Worm (Caenorhabditis elegans) whole organism, young adult: ENCODE results near the gene F20C5.6.

ENCODE experiments used
- B0336.3 ChIP-seq: fragments of 200-800 bp; sonication (Bioruptor generic); IDR thresholded peaks from 2 replicates; pipeline ENCODE4 v1.3.6; 2022; ENCODE audit warnings: missing genetic modification characterization, missing compliant biosample characterization
- C06A6.2 ChIP-seq: fragments of 200-800 bp; sonication (Bioruptor generic); conservative IDR thresholded peaks from 2 replicates; pipeline ENCODE4 v1.3.6; 2022; ENCODE audit warnings: missing genetic modification characterization, missing compliant biosample characterization
- C17E4.6 ChIP-seq: fragments of 200-800 bp; sonication (Bioruptor generic); IDR thresholded peaks from 2 replicates; pipeline ENCODE4 v1.3.6; 2022; ENCODE audit warnings: missing genetic modification reagents, missing genetic modification characterization, missing compliant biosample characterization
- D2030.7 ChIP-seq: fragments of 200-800 bp; sonication (Bioruptor generic); IDR thresholded peaks from 2 replicates; pipeline ENCODE4 v1.3.6; 2022; ENCODE audit warnings: missing genetic modification reagents, missing genetic modification characterization, missing compliant biosample characterization
- F22D6.2 ChIP-seq: sonication (generic microtip); optimal IDR thresholded peaks from 2 replicates; lab custom pipeline; 2016; ENCODE audit warnings: mild to moderate bottlenecking, missing genetic modification characterization, missing compliant biosample characterization
- F52B5.7 ChIP-seq: sonication (generic microtip); optimal IDR thresholded peaks from 2 replicates; lab custom pipeline; 2016; ENCODE audit warnings: mild to moderate bottlenecking, missing genetic modification characterization, missing compliant biosample characterization
- F57C9.4 ChIP-seq: sonication (generic microtip); optimal IDR thresholded peaks from 2 replicates; lab custom pipeline; 2017; ENCODE audit warnings: mild to moderate bottlenecking, missing genetic modification characterization, missing compliant biosample characterization
- ZK185.1 ChIP-seq: sonication (generic microtip); optimal IDR thresholded peaks from 2 replicates; lab custom pipeline; 2016; ENCODE audit warnings: mild to moderate bottlenecking, missing genetic modification characterization, missing compliant biosample characterization; ENCODE audit not compliant: poor library complexity, severe bottlenecking
- aptf-2 ChIP-seq: fragments of 200-800 bp; sonication (Bioruptor generic); conservative IDR thresholded peaks from 2 replicates; pipeline ENCODE4 v1.3.6; 2022; ENCODE audit warnings: missing genetic modification reagents, missing genetic modification characterization, missing compliant biosample characterization
- atf-7 ChIP-seq: sonication (generic microtip); optimal IDR thresholded peaks from 2 replicates; lab custom pipeline; 2017; ENCODE audit warnings: mild to moderate bottlenecking, missing genetic modification characterization, missing compliant biosample characterization
- attf-3 ChIP-seq: fragments of 200-800 bp; sonication (Bioruptor generic); conservative IDR thresholded peaks from 2 replicates; pipeline ENCODE4 v1.3.6; 2022; ENCODE audit warnings: missing genetic modification reagents, missing genetic modification characterization, missing compliant biosample characterization
- bed-2 ChIP-seq: fragments of 200-800 bp; sonication (Bioruptor generic); IDR thresholded peaks from 2 replicates; pipeline ENCODE4 v1.3.6; 2022; ENCODE audit warnings: missing genetic modification reagents, missing genetic modification characterization, missing compliant biosample characterization
- ceh-100 ChIP-seq: fragments of 200-800 bp; sonication (Bioruptor generic); IDR thresholded peaks from 2 replicates; pipeline ENCODE4 v1.3.6; 2022; ENCODE audit warnings: missing genetic modification reagents, missing genetic modification characterization, missing compliant biosample characterization
- ceh-58 ChIP-seq: fragments of 200-800 bp; sonication (Bioruptor generic); IDR thresholded peaks from 2 replicates; pipeline ENCODE4 v1.3.6; 2022; ENCODE audit warnings: missing genetic modification characterization, missing compliant biosample characterization
- ceh-91 ChIP-seq: fragments of 200-800 bp; sonication (Bioruptor generic); IDR thresholded peaks from 2 replicates; pipeline ENCODE4 v1.3.6; 2022; ENCODE audit warnings: missing genetic modification reagents, missing genetic modification characterization, missing compliant biosample characterization
- dpff-1 ChIP-seq: sonication (generic microtip); optimal IDR thresholded peaks from 2 replicates; lab custom pipeline; 2017; ENCODE audit warnings: mild to moderate bottlenecking, missing genetic modification characterization, missing compliant biosample characterization
- dpl-1 ChIP-seq: fragments of 150-350 bp; optimal IDR thresholded peaks from 2 replicates; lab custom pipeline; 2014; ENCODE audit warnings: missing biosample characterization, missing genetic modification reagents, missing genetic modification characterization
- efl-1 ChIP-seq: fragments of 150-350 bp; optimal IDR thresholded peaks from 2 replicates; lab custom pipeline; 2014; ENCODE audit warnings: missing biosample characterization, missing genetic modification reagents, missing genetic modification characterization
- gei-17 ChIP-seq: fragments of 200-800 bp; sonication (Bioruptor generic); optimal IDR thresholded peaks from 2 replicates; lab custom pipeline; 2018; ENCODE audit warnings: mild to moderate bottlenecking, missing genetic modification characterization, missing compliant biosample characterization
- him-1 ChIP-seq: sonication (generic microtip); optimal IDR thresholded peaks from 2 replicates; lab custom pipeline; 2016; ENCODE audit warnings: missing genotype, missing genetic modification reagents, missing genetic modification characterization, missing compliant biosample characterization
- hlh-12 ChIP-seq: sonication (generic microtip); optimal IDR thresholded peaks from 2 replicates; lab custom pipeline; 2016; ENCODE audit warnings: missing genetic modification characterization, missing compliant biosample characterization
- hmg-1.2 ChIP-seq: fragments of 200-800 bp; sonication (Bioruptor generic); IDR thresholded peaks from 2 replicates; pipeline ENCODE4 v1.3.6; 2022; ENCODE audit warnings: missing genetic modification reagents, missing genetic modification characterization, missing compliant biosample characterization
- lag-1 ChIP-seq: fragments of 200-800 bp; sonication (Bioruptor generic); IDR thresholded peaks from 2 replicates; pipeline ENCODE4 v1.3.6; 2022; ENCODE audit warnings: missing genetic modification reagents, missing genetic modification characterization, missing compliant biosample characterization
- lin-26 ChIP-seq: fragments of 200-800 bp; sonication (Bioruptor generic); IDR thresholded peaks from 2 replicates; pipeline ENCODE4 v1.3.6; 2022; ENCODE audit warnings: missing genetic modification reagents, missing genetic modification characterization, missing compliant biosample characterization
- lin-35 ChIP-seq, 3 experiments: fragments of 150-350 bp in 2 of 3; sonication (generic microtip) in 1 of 3; optimal IDR thresholded peaks; 2 replicates each; lab custom pipeline; 2014 to 2018; ENCODE audit warnings: missing biosample characterization in 3 of 3, missing genetic modification characterization in 3 of 3, missing genetic modification reagents in 3 of 3
- lin-40 ChIP-seq: sonication (generic microtip); optimal IDR thresholded peaks from 2 replicates; lab custom pipeline; 2016; ENCODE audit warnings: missing genetic modification characterization, mild to moderate bottlenecking, missing compliant biosample characterization, missing genotype, missing genetic modification reagents
- lin-54 ChIP-seq: fragments of 200-800 bp; sonication (Bioruptor generic); optimal IDR thresholded peaks from 2 replicates; lab custom pipeline; 2018; ENCODE audit warnings: mild to moderate bottlenecking, missing genetic modification characterization, missing compliant biosample characterization
- lir-1 ChIP-seq: fragments of 200-800 bp; sonication (Bioruptor generic); conservative IDR thresholded peaks from 2 replicates; pipeline ENCODE4 v1.3.6; 2022; ENCODE audit warnings: missing genetic modification reagents, missing genetic modification characterization, missing compliant biosample characterization
- madf-10 ChIP-seq: sonication (generic microtip); optimal IDR thresholded peaks from 2 replicates; lab custom pipeline; 2016; ENCODE audit warnings: mild to moderate bottlenecking, missing genetic modification characterization, missing compliant biosample characterization
- nhr-179 ChIP-seq: sonication (generic microtip); optimal IDR thresholded peaks from 2 replicates; lab custom pipeline; 2016; ENCODE audit warnings: mild to moderate bottlenecking, missing genetic modification characterization, missing compliant biosample characterization
- nhr-80 ChIP-seq: sonication (generic microtip); optimal IDR thresholded peaks from 2 replicates; lab custom pipeline; 2016; ENCODE audit warnings: missing genetic modification characterization, missing compliant biosample characterization
- pbrm-1 ChIP-seq: fragments of 200-800 bp; sonication (Bioruptor generic); IDR thresholded peaks from 2 replicates; pipeline ENCODE4 v1.3.6; 2022; ENCODE audit warnings: missing genetic modification reagents, missing genetic modification characterization, missing compliant biosample characterization
- rcor-1 ChIP-seq: fragments of 200-800 bp; sonication (Bioruptor generic); IDR thresholded peaks from 2 replicates; pipeline ENCODE4 v1.3.6; 2022; ENCODE audit warnings: missing genetic modification reagents, missing genetic modification characterization, missing compliant biosample characterization
- sea-2 ChIP-seq: fragments of 200-800 bp; sonication (Bioruptor generic); IDR thresholded peaks from 2 replicates; pipeline ENCODE4 v1.3.6; 2022; ENCODE audit warnings: missing genetic modification characterization, missing compliant biosample characterization
- snpc-3.4 ChIP-seq: sonication (generic microtip); optimal IDR thresholded peaks from 2 replicates; lab custom pipeline; 2017; ENCODE audit warnings: missing genetic modification characterization, mild to moderate bottlenecking, missing compliant biosample characterization, antibody characterized with exemption, moderate library complexity, missing genotype, missing genetic modification reagents
- snpc-4 ChIP-seq, 5 experiments: fragments of 150-350 bp in 1 of 5; sonication (generic microtip) in 4 of 5; optimal IDR thresholded peaks; 2 replicates each; lab custom pipeline; 2014 to 2018; ENCODE audit warnings: missing genetic modification characterization in 5 of 5, missing biosample characterization in 3 of 5, antibody characterized with exemption in 2 of 5, mild to moderate bottlenecking in 2 of 5, missing compliant biosample characterization in 2 of 5, missing genotype in 2 of 5, moderate library complexity in 2 of 5, missing genetic modification reagents in 1 of 5
- ztf-25 ChIP-seq: fragments of 200-800 bp; sonication (Bioruptor generic); IDR thresholded peaks from 2 replicates; pipeline ENCODE4 v1.3.6; 2022; ENCODE audit warnings: missing genetic modification reagents, missing genetic modification characterization, missing compliant biosample characterization

The F20C5.6 gene

DNA sequence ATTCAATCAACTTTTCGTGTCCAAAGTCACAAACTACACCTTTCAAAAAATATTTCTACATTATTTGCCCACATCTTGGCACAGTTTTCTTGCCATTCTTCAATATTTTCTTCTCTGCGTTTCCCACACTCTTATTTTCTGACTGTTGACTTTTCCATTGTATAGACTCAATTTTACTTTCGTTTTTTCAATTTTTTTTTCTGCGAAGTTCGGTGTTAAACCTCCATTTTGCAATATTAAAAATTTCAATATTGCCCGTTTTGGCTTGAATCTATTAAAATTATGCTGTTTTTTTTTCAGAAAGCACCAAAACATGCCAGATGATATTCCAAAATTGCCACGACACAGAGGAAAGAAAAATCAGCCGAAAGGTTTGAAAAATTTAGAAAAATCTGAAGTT, 8.4 kb downstream of the F20C5.6 start, which contains the start of gene cdc-50.B:
TSS of gene cdc-50.B (plus strand) at position 301 of the 400 bp plus-strand sequence.
- no peak for TF ChIP-seq rcor-1
- no peak for TF ChIP-seq lag-1 (GFP tag; lab: Robert Waterston, UW)
- no peak for TF ChIP-seq ceh-100 (GFP tag; lab: Robert Waterston, UW)
- no peak for TF ChIP-seq ZK185.1 (tag; lab: Kevin White, UChicago)
- TF ChIP-seq hlh-12 (tag; lab: Kevin White, UChicago) = no peak
- TF ChIP-seq pbrm-1 (GFP tag; lab: Robert Waterston, UW) = no peak
- TF ChIP-seq atf-7 (tag; lab: Kevin White, UChicago) = no peak
- TF ChIP-seq lin-54 (GFP tag; lab: Kevin White, UChicago) = no peak
- no peak for TF ChIP-seq D2030.7 (GFP tag; lab: Robert Waterston, UW)
- no peak for TF ChIP-seq F52B5.7

DNA sequence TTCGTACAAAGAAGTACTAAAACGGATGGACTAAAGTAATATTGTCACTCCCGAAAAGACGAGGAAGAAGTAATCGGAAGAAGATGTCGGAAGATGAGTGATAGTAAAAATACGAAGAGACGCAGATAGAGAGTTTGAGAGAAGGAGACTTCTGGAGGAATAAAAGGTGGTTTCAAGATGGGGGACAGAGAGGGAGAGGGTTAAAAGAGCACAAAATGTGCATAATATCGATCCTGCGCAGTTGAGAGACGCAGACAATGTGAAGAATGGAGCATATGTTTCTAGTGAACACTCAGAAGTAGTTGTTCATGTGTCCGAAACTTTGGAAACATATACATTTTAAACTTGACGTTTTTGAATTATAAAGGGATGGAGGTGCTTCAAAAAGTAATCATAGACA, 10.5 kb downstream of the F20C5.6 start:
- no peak for TF ChIP-seq bed-2 (GFP tag; lab: Robert Waterston, UW)
- TF ChIP-seq hmg-1.2 (GFP tag; lab: Robert Waterston, UW) = peak; percentile 60; the same call in 1 of the 2 replicates
- no peak for TF ChIP-seq ceh-58 (GFP tag; lab: Robert Waterston, UW)
- TF ChIP-seq madf-10 (tag; lab: Kevin White, UChicago) = peak; percentile 88
- TF ChIP-seq lin-54 (GFP tag; lab: Kevin White, UChicago) = no peak
- TF ChIP-seq C06A6.2 (GFP tag; lab: Robert Waterston, UW) = no peak

DNA sequence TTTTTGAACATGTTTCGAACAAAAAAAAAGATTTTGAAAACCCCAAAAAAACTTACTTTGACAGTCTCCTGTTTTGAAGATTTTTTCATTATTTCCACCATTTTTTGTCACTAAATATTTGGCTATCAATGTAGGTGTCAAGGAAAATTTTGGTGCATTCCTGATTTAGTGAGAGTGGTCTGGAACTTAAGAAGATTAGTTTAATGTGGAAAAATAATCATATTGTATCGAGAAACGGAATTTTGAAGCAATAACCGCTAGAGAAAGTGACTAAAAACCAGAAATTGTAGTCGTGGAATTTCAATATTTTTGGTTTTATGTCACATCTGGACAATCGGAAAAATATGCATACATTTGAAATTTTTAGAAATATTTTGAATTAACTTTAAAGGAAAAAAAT, 11.1 kb downstream of the F20C5.6 start, which contains the start of the genes F20C5.11 and klp-11:
TSS of gene F20C5.11 (minus strand) at position 101 of the 400 bp plus-strand sequence.
TSS of gene klp-11 (minus strand) at position 171 of the 400 bp plus-strand sequence.
- TF ChIP-seq F22D6.2 (tag; lab: Kevin White, UChicago) (no peak), aptf-2 (GFP tag; lab: Robert Waterston, UW) (no peak), gei-17 (GFP tag; lab: Kevin White, UChicago) (no peak), F57C9.4 (tag; lab: Kevin White, UChicago) (no peak), nhr-179 (tag; lab: Kevin White, UChicago) (no peak), sea-2 (GFP tag; lab: Robert Waterston, UW) (no peak), efl-1 (no peak), B0336.3 (GFP tag; lab: Robert Waterston, UW) (no peak), snpc-4 (GFP tag; optimal IDR thresholded peaks at IDR 0.05; lab: Kevin White, UChicago) (no peak), snpc-4 (tag; optimal IDR thresholded peaks at IDR 0.05; lab: Kevin White, UChicago) (no peak), lir-1 (GFP tag; lab: Robert Waterston, UW) (no peak), C17E4.6 (no peak), lin-26 (GFP tag; lab: Robert Waterston, UW) (no peak), F52B5.7 (no peak), him-1 (tag; lab: Kevin White, UChicago) (no peak), attf-3 (GFP tag; lab: Robert Waterston, UW) (no peak), ztf-25 (no peak)

DNA sequence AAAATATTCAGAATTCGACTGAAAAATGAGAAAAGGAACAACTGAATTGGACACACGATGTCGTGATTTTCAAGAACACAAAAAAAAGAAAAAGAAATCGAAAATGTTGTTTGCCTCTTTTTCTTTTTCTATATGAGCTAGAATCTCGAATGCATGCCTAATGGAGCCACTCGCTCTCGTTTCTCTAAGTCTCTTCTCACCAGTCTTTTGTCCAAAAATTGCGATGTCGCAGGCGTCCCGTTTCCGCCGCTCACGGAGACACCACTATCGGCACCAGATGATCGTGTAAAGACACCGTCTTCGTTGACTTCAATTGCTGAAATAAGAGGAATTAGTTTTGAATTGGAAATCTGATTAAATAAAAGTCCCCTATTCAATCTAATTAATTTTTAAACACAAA, 14.4 kb downstream of the F20C5.6 start:
- peak; percentile 47; the same call in 1 of the 2 replicates for TF ChIP-seq hmg-1.2 (GFP tag; lab: Robert Waterston, UW)
- peak; percentile 99 for TF ChIP-seq madf-10 (tag; lab: Kevin White, UChicago)
- no peak for TF ChIP-seq dpl-1
- no peak for TF ChIP-seq snpc-3.4
- TF ChIP-seq, all 124 proteins: peak for 2

DNA sequence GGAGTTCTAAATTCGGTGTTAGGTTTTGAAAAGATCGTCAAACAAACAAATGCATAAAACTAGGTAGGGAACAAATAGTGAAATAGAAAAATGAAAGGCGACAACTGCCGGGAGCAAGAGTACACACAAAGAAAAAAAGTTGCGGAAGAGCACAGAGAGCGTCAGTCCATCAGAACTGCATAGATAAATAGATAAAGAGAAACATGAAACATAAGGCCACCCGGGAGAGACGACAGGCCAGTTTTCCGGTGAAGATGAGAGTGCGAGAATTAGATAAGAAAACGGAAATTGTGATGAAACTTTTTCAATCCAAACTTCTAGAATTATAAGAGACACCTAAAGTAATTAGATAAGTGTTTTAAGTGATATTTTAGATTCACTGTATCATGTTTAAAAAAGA, 15.3 kb downstream of the F20C5.6 start:
- no peak for TF ChIP-seq ceh-91
- TF ChIP-seq him-1 (tag; lab: Kevin White, UChicago) = no peak
- TF ChIP-seq ceh-58 (GFP tag; lab: Robert Waterston, UW) = no peak
- no peak for TF ChIP-seq dpff-1 (tag; lab: Kevin White, UChicago)
- TF ChIP-seq snpc-3.4 = no peak
- TF ChIP-seq madf-10 (tag; lab: Kevin White, UChicago) = peak; percentile 83
- peak; percentile 74 for TF ChIP-seq nhr-80 (tag; lab: Kevin White, UChicago)
- TF ChIP-seq lin-35 (GFP tag; optimal IDR thresholded peaks at IDR 0.05; lab: Kevin White, UChicago) = no peak
- TF ChIP-seq lin-40 (tag; lab: Kevin White, UChicago) = no peak
- no peak for TF ChIP-seq rcor-1
- TF ChIP-seq F57C9.4 (tag; lab: Kevin White, UChicago) = no peak
